Worm (Caenorhabditis elegans): ENCODE data around the gene ttbk-2.2.

ce11 chrIV:5033276-5033675 is 33.5 kb downstream of the ttbk-2.2 start, which contains the start of gene C09B9.4:
- TF ChIP-seq pha-4 (GFP tag; IDR thresholded peaks at IDR 0.05) (no peak), pha-4 (tag; optimal IDR thresholded peaks at IDR 0.05) (no peak), fkh-10 (GFP tag; optimal IDR thresholded peaks at IDR 0.05) (no peak), unc-62 (GFP tag; optimal IDR thresholded peaks at IDR 0.05 in 1 of 2) (no peak), unc-62 (tag; optimal IDR thresholded peaks at IDR 0.05) (no peak), nhr-11 (tag; optimal IDR thresholded peaks at IDR 0.05) (no peak), ceh-82 (tag; optimal IDR thresholded peaks at IDR 0.05) (no peak), tag-97 (GFP tag; IDR thresholded peaks at IDR 0.05) (no peak), F49E8.2 (tag; optimal IDR thresholded peaks at IDR 0.05; ENCODE audit: borderline replicate concordance) (no peak), Y5F2A.4 (GFP tag; optimal IDR thresholded peaks at IDR 0.05) (no peak), lin-39 (tag; optimal IDR thresholded peaks at IDR 0.05) (no peak), nhr-41 (GFP tag; IDR thresholded peaks at IDR 0.05) (no peak), ceh-20 (GFP tag; IDR thresholded peaks at IDR 0.05) (no peak), hif-1 (tag; optimal IDR thresholded peaks at IDR 0.05) (no peak), nhr-6 (tag; optimal IDR thresholded peaks at IDR 0.05) (no peak), nhr-28 (tag; optimal IDR thresholded peaks at IDR 0.05) (no peak)

Measured in whole organism, L4 larva.